Worm (Caenorhabditis elegans) whole organism, young adult: ENCODE results near the gene acr-25.
A peak's percentile ranks its signal among the peaks of the same experiment; 100 is the strongest.
"Not testable (repeated sequence)": the region's sequence is repeated elsewhere in the genome, so short reads cannot be mapped to it uniquely, and the experiment has no call there.

ENCODE experiments used
- B0019.2 ChIP-seq: fragments of 200-800 bp; sonication (Bioruptor generic); conservative IDR thresholded peaks from 2 replicates; pipeline ENCODE4 v1.3.6; 2022; ENCODE audit warnings: missing genetic modification reagents, missing genetic modification characterization, missing compliant biosample characterization
- C17E4.6 ChIP-seq: fragments of 200-800 bp; sonication (Bioruptor generic); IDR thresholded peaks from 2 replicates; pipeline ENCODE4 v1.3.6; 2022; ENCODE audit warnings: missing genetic modification reagents, missing genetic modification characterization, missing compliant biosample characterization
- D2030.7 ChIP-seq: fragments of 200-800 bp; sonication (Bioruptor generic); IDR thresholded peaks from 2 replicates; pipeline ENCODE4 v1.3.6; 2022; ENCODE audit warnings: missing genetic modification reagents, missing genetic modification characterization, missing compliant biosample characterization
- F23B12.7 ChIP-seq: sonication (generic microtip); optimal IDR thresholded peaks from 2 replicates; lab custom pipeline; 2017; ENCODE audit warnings: missing genetic modification characterization, mild to moderate bottlenecking, missing compliant biosample characterization, antibody characterized with exemption, moderate library complexity; ENCODE audit not compliant: insufficient read depth
- F33H1.4 ChIP-seq: fragments of 200-800 bp; sonication (Bioruptor generic); IDR thresholded peaks from 2 replicates; pipeline ENCODE4 v1.3.6; 2022; ENCODE audit warnings: missing genetic modification reagents, missing genetic modification characterization, missing compliant biosample characterization
- F57C9.4 ChIP-seq: sonication (generic microtip); optimal IDR thresholded peaks from 2 replicates; lab custom pipeline; 2017; ENCODE audit warnings: mild to moderate bottlenecking, missing genetic modification characterization, missing compliant biosample characterization
- T26A5.8 ChIP-seq: sonication (generic microtip); optimal IDR thresholded peaks from 2 replicates; lab custom pipeline; 2016; ENCODE audit warnings: missing genetic modification characterization, missing compliant biosample characterization
- Y53G8AR.9 ChIP-seq: fragments of 200-800 bp; sonication (Bioruptor generic); conservative IDR thresholded peaks from 2 replicates; pipeline ENCODE4 v1.3.6; 2022; ENCODE audit warnings: missing genetic modification reagents, missing genetic modification characterization, missing compliant biosample characterization
- Y56A3A.18 ChIP-seq: fragments of 200-800 bp; sonication (Bioruptor generic); IDR thresholded peaks from 2 replicates; pipeline ENCODE4 v1.3.6; 2022; ENCODE audit warnings: missing genetic modification reagents, missing genetic modification characterization, missing compliant biosample characterization
- Y79H2A.3 ChIP-seq: fragments of 200-800 bp; sonication (Bioruptor generic); conservative IDR thresholded peaks from 2 replicates; pipeline ENCODE4 v1.3.6; 2022; ENCODE audit warnings: missing genetic modification reagents, missing genetic modification characterization, missing compliant biosample characterization
- Y95B8A.8 ChIP-seq: fragments of 200-800 bp; sonication (Bioruptor generic); IDR thresholded peaks from 2 replicates; pipeline ENCODE4 v1.3.6; 2022; ENCODE audit warnings: missing genetic modification reagents, missing genetic modification characterization, missing compliant biosample characterization
- attf-6 ChIP-seq: fragments of 200-800 bp; sonication (Bioruptor generic); IDR thresholded peaks from 2 replicates; pipeline ENCODE4 v1.3.6; 2022; ENCODE audit warnings: missing genetic modification reagents, missing genetic modification characterization, missing compliant biosample characterization
- bed-1 ChIP-seq: fragments of 200-800 bp; sonication (Bioruptor generic); IDR thresholded peaks from 2 replicates; pipeline ENCODE4 v1.3.6; 2022; ENCODE audit warnings: missing genetic modification reagents, missing genetic modification characterization, missing compliant biosample characterization
- cebp-1 ChIP-seq, 2 experiments: fragments of 200-800 bp in 1 of 2; sonication (Bioruptor generic) in 1 of 2; sonication (generic microtip) in 1 of 2; IDR thresholded peaks in 1 of 2; optimal IDR thresholded peaks in 1 of 2; 2 replicates each; pipeline versions ENCODE4 v1.3.6 to Lab custom; 2017 to 2022; ENCODE audit warnings: missing compliant biosample characterization in 2 of 2, missing genetic modification characterization in 2 of 2, mild to moderate bottlenecking in 1 of 2, missing genetic modification reagents in 1 of 2, moderate library complexity in 1 of 2
- ceh-58 ChIP-seq: fragments of 200-800 bp; sonication (Bioruptor generic); IDR thresholded peaks from 2 replicates; pipeline ENCODE4 v1.3.6; 2022; ENCODE audit warnings: missing genetic modification characterization, missing compliant biosample characterization
- ceh-91 ChIP-seq: fragments of 200-800 bp; sonication (Bioruptor generic); IDR thresholded peaks from 2 replicates; pipeline ENCODE4 v1.3.6; 2022; ENCODE audit warnings: missing genetic modification reagents, missing genetic modification characterization, missing compliant biosample characterization
- dox-1 ChIP-seq: fragments of 200-800 bp; sonication (Bioruptor generic); IDR thresholded peaks from 2 replicates; pipeline ENCODE4 v1.3.6; 2022; ENCODE audit warnings: missing genetic modification reagents, missing genetic modification characterization, missing compliant biosample characterization
- ekl-4 ChIP-seq: fragments of 200-800 bp; sonication (Bioruptor generic); IDR thresholded peaks from 2 replicates; pipeline ENCODE4 v1.3.6; 2022; ENCODE audit warnings: missing genetic modification reagents, missing genetic modification characterization, missing compliant biosample characterization
- hmg-1.2 ChIP-seq: fragments of 200-800 bp; sonication (Bioruptor generic); IDR thresholded peaks from 2 replicates; pipeline ENCODE4 v1.3.6; 2022; ENCODE audit warnings: missing genetic modification reagents, missing genetic modification characterization, missing compliant biosample characterization
- hrde-1 ChIP-seq: sonication (generic microtip); optimal IDR thresholded peaks from 2 replicates; lab custom pipeline; 2016; ENCODE audit warnings: missing genetic modification characterization, mild to moderate bottlenecking, missing compliant biosample characterization, moderate library complexity, missing genotype, missing genetic modification reagents, borderline replicate concordance
- hsf-1 ChIP-seq: fragments of 200-800 bp; sonication (Bioruptor generic); IDR thresholded peaks from 2 replicates; pipeline ENCODE4 v1.3.6; 2022; ENCODE audit warnings: missing genetic modification reagents, missing genetic modification characterization, missing compliant biosample characterization
- lin-26 ChIP-seq: fragments of 200-800 bp; sonication (Bioruptor generic); IDR thresholded peaks from 2 replicates; pipeline ENCODE4 v1.3.6; 2022; ENCODE audit warnings: missing genetic modification reagents, missing genetic modification characterization, missing compliant biosample characterization
- lin-54 ChIP-seq: fragments of 200-800 bp; sonication (Bioruptor generic); optimal IDR thresholded peaks from 2 replicates; lab custom pipeline; 2018; ENCODE audit warnings: mild to moderate bottlenecking, missing genetic modification characterization, missing compliant biosample characterization
- madf-3 ChIP-seq: fragments of 200-800 bp; sonication (Bioruptor generic); IDR thresholded peaks from 2 replicates; pipeline ENCODE4 v1.3.6; 2022; ENCODE audit warnings: missing genetic modification reagents, missing genetic modification characterization, missing compliant biosample characterization
- madf-6 ChIP-seq: fragments of 200-800 bp; sonication (Bioruptor generic); IDR thresholded peaks from 2 replicates; pipeline ENCODE4 v1.3.6; 2022; ENCODE audit warnings: missing genetic modification reagents, missing genetic modification characterization, missing compliant biosample characterization
- madf-8 ChIP-seq: fragments of 200-800 bp; sonication (Bioruptor generic); conservative IDR thresholded peaks from 2 replicates; pipeline ENCODE4 v1.3.6; 2022; ENCODE audit warnings: missing genetic modification reagents, missing genetic modification characterization, missing compliant biosample characterization
- mcd-1 ChIP-seq: fragments of 200-800 bp; sonication (Bioruptor generic); IDR thresholded peaks from 2 replicates; pipeline ENCODE4 v1.3.6; 2022; ENCODE audit warnings: missing genetic modification reagents, missing genetic modification characterization, missing compliant biosample characterization
- nhr-27 ChIP-seq: fragments of 200-800 bp; sonication (Bioruptor generic); optimal IDR thresholded peaks from 2 replicates; lab custom pipeline; 2018; ENCODE audit warnings: mild to moderate bottlenecking, missing genetic modification characterization, moderate library complexity, missing compliant biosample characterization
- pbrm-1 ChIP-seq: fragments of 200-800 bp; sonication (Bioruptor generic); IDR thresholded peaks from 2 replicates; pipeline ENCODE4 v1.3.6; 2022; ENCODE audit warnings: missing genetic modification reagents, missing genetic modification characterization, missing compliant biosample characterization
- rcor-1 ChIP-seq: fragments of 200-800 bp; sonication (Bioruptor generic); IDR thresholded peaks from 2 replicates; pipeline ENCODE4 v1.3.6; 2022; ENCODE audit warnings: missing genetic modification reagents, missing genetic modification characterization, missing compliant biosample characterization
- snpc-4 ChIP-seq, 5 experiments: fragments of 150-350 bp in 1 of 5; sonication (generic microtip) in 4 of 5; optimal IDR thresholded peaks; 2 replicates each; lab custom pipeline; 2014 to 2018; ENCODE audit warnings: missing genetic modification characterization in 5 of 5, missing biosample characterization in 3 of 5, antibody characterized with exemption in 2 of 5, mild to moderate bottlenecking in 2 of 5, missing compliant biosample characterization in 2 of 5, missing genotype in 2 of 5, moderate library complexity in 2 of 5, missing genetic modification reagents in 1 of 5
- tbp1 ChIP-seq: fragments of 200-800 bp; sonication (Bioruptor generic); optimal IDR thresholded peaks from 2 replicates; lab custom pipeline; 2018; ENCODE audit warnings: mild to moderate bottlenecking, missing genetic modification characterization, missing compliant biosample characterization
- tlf-1 ChIP-seq: fragments of 200-800 bp; sonication (Bioruptor generic); optimal IDR thresholded peaks from 2 replicates; lab custom pipeline; 2018; ENCODE audit warnings: mild to moderate bottlenecking, missing genetic modification characterization, missing compliant biosample characterization
- ztf-25 ChIP-seq: fragments of 200-800 bp; sonication (Bioruptor generic); IDR thresholded peaks from 2 replicates; pipeline ENCODE4 v1.3.6; 2022; ENCODE audit warnings: missing genetic modification reagents, missing genetic modification characterization, missing compliant biosample characterization
- ztf-28 ChIP-seq: fragments of 200-800 bp; sonication (Bioruptor generic); IDR thresholded peaks from 2 replicates; pipeline ENCODE4 v1.3.6; 2022; ENCODE audit warnings: missing genetic modification reagents, missing genetic modification characterization, missing compliant biosample characterization

The acr-25 gene

ce11 chrIV:6421183-6421635, 42.9 kb upstream of the acr-25 start, which contains the start of gene puf-11 (continued):
- TF ChIP-seq Y95B8A.8 (GFP tag; lab: Robert Waterston, UW) = peak; percentile 61; the same call in 1 of the 2 replicates
- no peak for TF ChIP-seq F23B12.7 (tag; lab: Kevin White, UChicago)
- TF ChIP-seq F57C9.4 (tag; lab: Kevin White, UChicago) = no peak
- 0 out of 2 replicates have a peak, but pooled peaks have one; percentile 27 for TF ChIP-seq Y79H2A.3
- no peak for TF ChIP-seq T26A5.8
- no peak for TF ChIP-seq nhr-27 (tag; lab: Kevin White, UChicago)

DNA sequence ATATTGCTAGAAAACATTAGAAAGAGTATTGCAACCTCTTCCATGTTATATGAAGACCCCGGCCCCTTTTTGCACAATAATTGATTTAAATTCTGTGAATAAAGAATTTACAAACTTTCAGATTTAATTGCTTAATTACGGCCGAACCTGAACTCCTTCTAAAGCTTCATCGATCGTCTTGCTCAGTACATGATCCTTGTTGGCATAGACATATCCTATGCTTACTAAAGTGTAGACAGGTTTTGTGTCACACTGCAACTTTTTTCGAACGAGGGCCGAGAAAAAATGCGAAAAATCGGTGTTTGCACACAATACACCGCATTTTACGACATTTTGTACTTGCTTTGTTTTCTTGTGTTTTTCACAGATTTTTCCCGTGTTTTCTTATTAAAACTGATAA, 40.7 kb upstream of the acr-25 start:
- TF ChIP-seq lin-54 = peak; percentile 43
- TF ChIP-seq cebp-1 (GFP tag; IDR thresholded peaks at IDR 0.05; lab: Robert Waterston, UW) = not testable (repeated sequence)
- TF ChIP-seq cebp-1 (tag; optimal IDR thresholded peaks at IDR 0.05; lab: Kevin White, UChicago) = peak; percentile 21
- peak; percentile 27 for TF ChIP-seq tbp1
- TF ChIP-seq hsf-1 (GFP tag; lab: Robert Waterston, UW) = peak; percentile 77
- peak; percentile 26 for TF ChIP-seq snpc-4 (GFP tag; optimal IDR thresholded peaks at IDR 0.05; lab: Kevin White, UChicago)
- peak in 1 of 4 experiments; percentile 71 for TF ChIP-seq snpc-4 (tag; optimal IDR thresholded peaks at IDR 0.05; lab: Kevin White, UChicago)
- peak; percentile 47 for TF ChIP-seq madf-8 (GFP tag; lab: Robert Waterston, UW)
- TF ChIP-seq ceh-58 (GFP tag; lab: Robert Waterston, UW) = peak; percentile 55; the same call in 1 of the 2 replicates
- TF ChIP-seq ekl-4 = peak; percentile 85
- TF ChIP-seq hrde-1 (tag; lab: Kevin White, UChicago) = peak; percentile 59
- TF ChIP-seq D2030.7 = peak; percentile 79
- TF ChIP-seq Y79H2A.3 = peak; percentile 93
- TF ChIP-seq Y53G8AR.9 (GFP tag; lab: Robert Waterston, UW) = peak; percentile 68
- peak; percentile 85 for TF ChIP-seq madf-6 (GFP tag; lab: Robert Waterston, UW)
- peak; percentile 41; the same call in 1 of the 2 replicates for TF ChIP-seq B0019.2 (GFP tag; lab: Robert Waterston, UW)
- 0 out of 2 replicates have a peak, but pooled peaks have one; percentile 20 for TF ChIP-seq ceh-91
- TF ChIP-seq F33H1.4 (GFP tag; lab: Robert Waterston, UW) = peak; percentile 55
- peak; percentile 15 for TF ChIP-seq tlf-1 (GFP tag; lab: Kevin White, UChicago)
- peak; percentile 53; the same call in 1 of the 2 replicates for TF ChIP-seq dox-1 (GFP tag; lab: Robert Waterston, UW)
- peak; percentile 55 for TF ChIP-seq hmg-1.2 (GFP tag; lab: Robert Waterston, UW)
- 0 out of 2 replicates have a peak, but pooled peaks have one; percentile 46 for TF ChIP-seq ztf-28 (GFP tag; lab: Robert Waterston, UW)
- 0 out of 2 replicates have a peak, but pooled peaks have one; percentile 62 for TF ChIP-seq bed-1 (GFP tag; lab: Robert Waterston, UW)
- peak; percentile 73 for TF ChIP-seq lin-26
- peak; percentile 65; the same call in 1 of the 2 replicates for TF ChIP-seq rcor-1 (GFP tag; lab: Robert Waterston, UW)
- TF ChIP-seq ztf-25 (GFP tag; lab: Robert Waterston, UW) = 0 out of 2 replicates have a peak, but pooled peaks have one; percentile 45
- TF ChIP-seq Y95B8A.8 (GFP tag; lab: Robert Waterston, UW) = peak; percentile 86
- peak; percentile 21; the same call in 1 of the 2 replicates for TF ChIP-seq mcd-1
- peak; percentile 88 for TF ChIP-seq madf-3
- peak; percentile 81 for TF ChIP-seq C17E4.6
- peak; percentile 51; the same call in 1 of the 2 replicates for TF ChIP-seq pbrm-1
- TF ChIP-seq attf-6 (GFP tag; lab: Robert Waterston, UW) = peak; percentile 81
- TF ChIP-seq Y56A3A.18 (GFP tag; lab: Robert Waterston, UW) = peak; percentile 52; the same call in 1 of the 2 replicates
